Worm (Caenorhabditis elegans) whole organism, L3 larva: ENCODE measurements around the gene srg-31.

ENCODE experiments used
- R02D3.7 ChIP-seq: fragments of 150-350 bp; optimal IDR thresholded peaks from 2 replicates; lab custom pipeline; 2014; ENCODE audit warnings: missing biosample characterization, missing genetic modification characterization
- elt-3 ChIP-seq, 3 experiments: fragments of 150-350 bp in 1 of 3; sonication (generic microtip) in 2 of 3; optimal IDR thresholded peaks; 2 replicates in 2 of 3; 4 replicates in 1 of 3; lab custom pipeline; 2014 to 2017; ENCODE audit warnings: missing biosample characterization in 3 of 3, missing genetic modification characterization in 3 of 3
- nhr-28 ChIP-seq: fragments of 150-350 bp; optimal IDR thresholded peaks from 2 replicates; lab custom pipeline; 2014; ENCODE audit warnings: missing biosample characterization, missing genetic modification characterization
- nhr-77 ChIP-seq: fragments of 150-350 bp; optimal IDR thresholded peaks from 2 replicates; lab custom pipeline; 2014; ENCODE audit warnings: missing biosample characterization, missing genetic modification characterization
- pha-4 ChIP-seq: fragments of 150-350 bp; optimal IDR thresholded peaks from 2 replicates; lab custom pipeline; 2014; ENCODE audit warnings: missing biosample characterization, missing genetic modification reagents, missing genetic modification characterization
- skn-1 ChIP-seq: fragments of 150-350 bp; optimal IDR thresholded peaks from 2 replicates; lab custom pipeline; 2014; ENCODE audit warnings: missing biosample characterization, missing genetic modification characterization

ce11 chrV:6901943-6902549 lies 51.7 kb downstream of the srg-31 start:
- no peak for TF ChIP-seq skn-1 (tag; lab: Kevin White, UChicago)
- no peak for TF ChIP-seq nhr-77 (tag; lab: Kevin White, UChicago)
- no peak for TF ChIP-seq R02D3.7
- no peak for TF ChIP-seq elt-3 (tag; optimal IDR thresholded peaks at IDR 0.05; lab: Kevin White, UChicago)
- TF ChIP-seq pha-4 (tag; lab: Kevin White, UChicago) = no peak
- TF ChIP-seq nhr-28 (tag; lab: Kevin White, UChicago) = no peak
